Fruit fly (Drosophila melanogaster) whole organism, embryonic: Measurements from ENCODE around the gene CG33773.

Experiments used
- Ada2b ChIP-seq: fragments of 200-800 bp; sonication (Bioruptor generic); IDR thresholded peaks from 2 replicates; pipeline ENCODE4 v1.3.6; 2022; ENCODE audit warnings: missing biosample characterization, missing genetic modification characterization
- Adf1 ChIP-seq: fragments of 200-800 bp; sonication (Bioruptor generic); IDR thresholded peaks from 2 replicates; pipeline ENCODE4 v1.3.6; 2022; ENCODE audit warnings: missing biosample characterization, missing genetic modification characterization
- B-H2 ChIP-seq: fragments of 200-800 bp; sonication (Bioruptor generic); optimal IDR thresholded peaks from 2 replicates; lab custom pipeline; 2018; ENCODE audit warnings: missing biosample characterization, mild to moderate bottlenecking, missing genetic modification characterization
- CG10209 ChIP-seq: fragments of 200-800 bp; sonication (Bioruptor generic); optimal IDR thresholded peaks from 3 replicates; lab custom pipeline; 2017; ENCODE audit warnings: missing biosample characterization, mild to moderate bottlenecking, missing genetic modification characterization, missing genetic modification reagents
- CG10274 ChIP-seq: fragments of 200-800 bp; sonication (Bioruptor generic); optimal IDR thresholded peaks from 3 replicates; lab custom pipeline; 2017; ENCODE audit warnings: missing biosample characterization, mild to moderate bottlenecking, missing genetic modification characterization
- CG10959 ChIP-seq: fragments of 200-800 bp; sonication (Bioruptor generic); IDR thresholded peaks from 2 replicates; pipeline ENCODE4 v1.3.6; 2022; ENCODE audit warnings: missing biosample characterization, missing genetic modification characterization
- CG11695 ChIP-seq: fragments of 200-800 bp; sonication (Bioruptor generic); IDR thresholded peaks from 3 replicates; pipeline ENCODE4 v1.3.6; 2022; ENCODE audit warnings: missing biosample characterization, missing genetic modification characterization
- CG15269 ChIP-seq: fragments of 200-800 bp; sonication (Bioruptor generic); optimal IDR thresholded peaks from 2 replicates; lab custom pipeline; 2018; ENCODE audit warnings: missing biosample characterization, mild to moderate bottlenecking, missing genetic modification characterization, moderate library complexity
- CG1603 ChIP-seq: fragments of 200-800 bp; sonication (Bioruptor generic); optimal IDR thresholded peaks from 2 replicates; lab custom pipeline; 2019; ENCODE audit warnings: missing biosample characterization, mild to moderate bottlenecking, missing genetic modification characterization, moderate library complexity
- CG17385 ChIP-seq: fragments of 200-800 bp; sonication (Bioruptor generic); optimal IDR thresholded peaks from 3 replicates; lab custom pipeline; 2018; ENCODE audit warnings: missing biosample characterization, mild to moderate bottlenecking, missing genetic modification characterization
- CG17829 ChIP-seq: fragments of 200-800 bp; optimal IDR thresholded peaks from 2 replicates; lab custom pipeline; 2019; ENCODE audit warnings: missing biosample characterization, mild to moderate bottlenecking, missing genetic modification characterization, moderate library complexity
- CG18011 ChIP-seq: fragments of 200-800 bp; sonication (Bioruptor generic); optimal IDR thresholded peaks from 2 replicates; lab custom pipeline; 2017; ENCODE audit warnings: missing biosample characterization, missing genetic modification characterization, mild to moderate bottlenecking, moderate library complexity, missing genotype
- CG3065 ChIP-seq: fragments of 200-800 bp; sonication (Bioruptor generic); optimal IDR thresholded peaks from 2 replicates; lab custom pipeline; 2016; ENCODE audit warnings: missing biosample characterization, missing genetic modification characterization
- CG3407 ChIP-seq: fragments of 200-800 bp; sonication (Bioruptor generic); optimal IDR thresholded peaks from 2 replicates; lab custom pipeline; 2018; ENCODE audit warnings: missing biosample characterization, mild to moderate bottlenecking, missing genetic modification characterization
- CG8388 ChIP-seq: fragments of 200-800 bp; sonication (Bioruptor generic); optimal IDR thresholded peaks from 2 replicates; lab custom pipeline; 2019; ENCODE audit warnings: missing biosample characterization, mild to moderate bottlenecking, missing genetic modification characterization, moderate library complexity
- CG8944 ChIP-seq: fragments of 200-800 bp; sonication (Bioruptor generic); optimal IDR thresholded peaks from 3 replicates; lab custom pipeline; 2016; ENCODE audit warnings: missing biosample characterization, missing genetic modification characterization
- CG9215 ChIP-seq: fragments of 200-800 bp; sonication (Bioruptor generic); IDR thresholded peaks from 2 replicates; pipeline ENCODE4 v1.3.6; 2022; ENCODE audit warnings: missing biosample characterization, missing genetic modification characterization
- CG9437 ChIP-seq: fragments of 200-800 bp; sonication (Bioruptor generic); optimal IDR thresholded peaks from 2 replicates; lab custom pipeline; 2018; ENCODE audit warnings: missing biosample characterization, mild to moderate bottlenecking, missing genetic modification characterization
- CG9932 ChIP-seq: fragments of 200-800 bp; sonication (Bioruptor generic); IDR thresholded peaks from 2 replicates; pipeline ENCODE4 v1.3.6; 2022; ENCODE audit warnings: missing biosample characterization, missing genetic modification characterization
- CrebB ChIP-seq: fragments of 200-800 bp; sonication (Bioruptor generic); optimal IDR thresholded peaks from 3 replicates; lab custom pipeline; 2018; ENCODE audit warnings: missing biosample characterization, mild to moderate bottlenecking, missing genetic modification characterization
- H15 ChIP-seq: fragments of 200-800 bp; sonication (Bioruptor generic); IDR thresholded peaks from 3 replicates; pipeline ENCODE4 v1.3.6; 2022; ENCODE audit warnings: missing biosample characterization, missing genetic modification characterization
- HHEX ChIP-seq: fragments of 200-800 bp; sonication (Bioruptor generic); optimal IDR thresholded peaks from 3 replicates; lab custom pipeline; 2017; ENCODE audit warnings: missing biosample characterization, mild to moderate bottlenecking, missing genetic modification characterization, missing genetic modification reagents
- HLH54F ChIP-seq: fragments of 200-800 bp; sonication (Bioruptor generic); optimal IDR thresholded peaks from 3 replicates; lab custom pipeline; 2016; ENCODE audit warnings: missing biosample characterization, missing genetic modification characterization
- Mes4 ChIP-seq: fragments of 200-800 bp; sonication (Bioruptor generic); optimal IDR thresholded peaks from 2 replicates; lab custom pipeline; 2016; ENCODE audit warnings: missing biosample characterization, missing genetic modification characterization
- Nf-YA ChIP-seq: fragments of 200-800 bp; sonication (Bioruptor generic); IDR thresholded peaks from 2 replicates; pipeline ENCODE4 v1.3.6; 2022; ENCODE audit warnings: missing biosample characterization, missing genetic modification characterization
- Oaz ChIP-seq: fragments of 200-800 bp; sonication (Bioruptor generic); IDR thresholded peaks from 2 replicates; pipeline ENCODE4 v1.3.6; 2022; ENCODE audit warnings: missing biosample characterization, missing genetic modification characterization
- Sin3A ChIP-seq: fragments of >200 bp; optimal IDR thresholded peaks from 2 replicates; lab custom pipeline; 2018
- Sry-δ ChIP-seq: fragments of 200-800 bp; sonication (Bioruptor generic); optimal IDR thresholded peaks from 2 replicates; lab custom pipeline; 2016; ENCODE audit warnings: missing biosample characterization, missing genetic modification characterization
- ase ChIP-seq: fragments of 200-800 bp; sonication (Bioruptor generic); IDR thresholded peaks from 3 replicates; pipeline ENCODE4 v1.3.6; 2022; ENCODE audit warnings: missing biosample characterization, missing genetic modification characterization
- az2 ChIP-seq: fragments of 200-800 bp; sonication (Bioruptor generic); optimal IDR thresholded peaks from 3 replicates; lab custom pipeline; 2016; ENCODE audit warnings: missing biosample characterization, missing genetic modification characterization
- bab2 ChIP-seq: fragments of 200-800 bp; sonication (Bioruptor generic); optimal IDR thresholded peaks from 2 replicates; lab custom pipeline; 2016; ENCODE audit warnings: missing biosample characterization, missing genetic modification characterization
- br ChIP-seq: fragments of >200 bp; optimal IDR thresholded peaks from 2 replicates; lab custom pipeline; 2017
- caup ChIP-seq: fragments of 200-800 bp; sonication (Bioruptor generic); optimal IDR thresholded peaks from 3 replicates; lab custom pipeline; 2017; ENCODE audit warnings: missing biosample characterization, mild to moderate bottlenecking, missing genetic modification characterization, moderate library complexity; ENCODE audit not compliant: severe bottlenecking
- crol ChIP-seq: fragments of 200-800 bp; sonication (Bioruptor generic); IDR thresholded peaks from 2 replicates; pipeline ENCODE4 v1.3.6; 2022; ENCODE audit warnings: missing biosample characterization, missing genetic modification characterization
- dan ChIP-seq: fragments of 200-800 bp; sonication (Bioruptor generic); IDR thresholded peaks from 2 replicates; pipeline ENCODE4 v1.3.6; 2022; ENCODE audit warnings: missing biosample characterization, missing genetic modification characterization
- dmrt99B ChIP-seq: fragments of 200-800 bp; sonication (Bioruptor generic); optimal IDR thresholded peaks from 2 replicates; lab custom pipeline; 2018; ENCODE audit warnings: missing biosample characterization, mild to moderate bottlenecking, missing genetic modification characterization, moderate library complexity
- eve ChIP-seq, 2 experiments: fragments of >200 bp; optimal IDR thresholded peaks; 2 replicates each; lab custom pipeline; 2017; ENCODE audit warnings: missing biosample characterization in 2 of 2, missing genetic modification characterization in 2 of 2
- ftz-f1 ChIP-seq: fragments of 200-800 bp; sonication (Bioruptor generic); optimal IDR thresholded peaks from 2 replicates; lab custom pipeline; 2016; ENCODE audit warnings: missing biosample characterization, missing genetic modification characterization
- fu2 ChIP-seq: fragments of 200-800 bp; sonication (Bioruptor generic); optimal IDR thresholded peaks from 2 replicates; lab custom pipeline; 2016; ENCODE audit warnings: missing biosample characterization, missing genetic modification characterization
- hb ChIP-seq: fragments of 200-800 bp; sonication (Bioruptor generic); IDR thresholded peaks from 3 replicates; pipeline ENCODE4 v1.3.6; 2022; ENCODE audit warnings: missing biosample characterization, missing genetic modification characterization; ENCODE audit not compliant: partially characterized antibody
- ken ChIP-seq: fragments of 200-800 bp; sonication (Bioruptor generic); IDR thresholded peaks from 3 replicates; pipeline ENCODE4 v1.3.6; 2022; ENCODE audit warnings: missing biosample characterization, missing genetic modification characterization
- p53 ChIP-seq: fragments of 200-800 bp; sonication (Bioruptor generic); optimal IDR thresholded peaks from 2 replicates; lab custom pipeline; 2016; ENCODE audit warnings: missing biosample characterization, missing genetic modification characterization
- pb ChIP-seq: fragments of 200-800 bp; sonication (Bioruptor generic); optimal IDR thresholded peaks from 3 replicates; lab custom pipeline; 2016; ENCODE audit warnings: missing biosample characterization, missing genetic modification characterization
- ranshi ChIP-seq: fragments of 200-800 bp; sonication (Bioruptor generic); IDR thresholded peaks from 2 replicates; pipeline ENCODE4 v1.3.6; 2022; ENCODE audit warnings: missing biosample characterization, missing genetic modification characterization
- run ChIP-seq: fragments of 200-800 bp; sonication (Bioruptor generic); optimal IDR thresholded peaks from 3 replicates; lab custom pipeline; 2018; ENCODE audit warnings: missing biosample characterization, mild to moderate bottlenecking, missing genetic modification characterization
- sisA ChIP-seq: fragments of 200-800 bp; sonication (Bioruptor generic); IDR thresholded peaks from 2 replicates; pipeline ENCODE4 v1.3.6; 2022; ENCODE audit warnings: missing biosample characterization, missing genetic modification characterization
- sob ChIP-seq: fragments of 200-800 bp; sonication (Bioruptor generic); IDR thresholded peaks from 2 replicates; pipeline ENCODE4 v1.3.6; 2022; ENCODE audit warnings: missing biosample characterization, missing genetic modification characterization
- tup ChIP-seq: fragments of 200-800 bp; sonication (Bioruptor generic); optimal IDR thresholded peaks from 2 replicates; lab custom pipeline; 2016; ENCODE audit warnings: missing biosample characterization, mild to moderate bottlenecking, missing genetic modification characterization, moderate library complexity
- wor ChIP-seq: fragments of 200-800 bp; sonication (Bioruptor generic); IDR thresholded peaks from 2 replicates; pipeline ENCODE4 v1.3.6; 2022; ENCODE audit warnings: missing biosample characterization, missing genetic modification characterization

The CG33773 gene

dm6 chr3R:31059036-31059806 is 24.1 kb downstream of the CG33773 start (continued):
- TF ChIP-seq CG18011 = peak; percentile 55
- peak; percentile 30 for TF ChIP-seq CrebB (tag; lab: Kevin White, UChicago)
- peak; percentile 37 for TF ChIP-seq bab2 (GFP tag; lab: Kevin White, UChicago)
- TF ChIP-seq fu2 (GFP tag; lab: Kevin White, UChicago) = no peak
- no peak for TF ChIP-seq Adf1
- peak; percentile 78 for TF ChIP-seq CG3407 (GFP tag; lab: Kevin White, UChicago)
- TF ChIP-seq hb = no peak
- peak; percentile 80 for TF ChIP-seq caup (GFP tag; lab: Kevin White, UChicago)
- TF ChIP-seq HLH54F = no peak
- peak; percentile 80 for TF ChIP-seq sisA (GFP tag; lab: Robert Waterston, UW)
- peak; percentile 70 for TF ChIP-seq CG17385
- peak; percentile 71 for TF ChIP-seq CG10959
- peak; percentile 80 for TF ChIP-seq az2 (GFP tag; lab: Kevin White, UChicago)
- TF ChIP-seq B-H2 (GFP tag; lab: Kevin White, UChicago) = peak; percentile 17
- TF ChIP-seq pb (GFP tag; lab: Kevin White, UChicago) = no peak
- TF ChIP-seq CG11695 = peak; percentile 84
- TF ChIP-seq br = no peak
- TF ChIP-seq dan (GFP tag; lab: Robert Waterston, UW) = 0 out of 2 replicates have a peak, but pooled peaks have one; percentile 39
- no peak for TF ChIP-seq Oaz (GFP tag; lab: Robert Waterston, UW)
- peak; percentile 78 for TF ChIP-seq CG10209 (GFP tag; lab: Kevin White, UChicago)
- peak; percentile 67 for TF ChIP-seq wor
- TF ChIP-seq CG1603 (tag; lab: Kevin White, UChicago) = peak; percentile 64
- peak; percentile 71 for TF ChIP-seq sob
- TF ChIP-seq run = peak; percentile 73
- TF ChIP-seq H15 = peak; percentile 64; the same call in 2 of the 3 replicates
- TF ChIP-seq Mes4 (GFP tag; lab: Kevin White, UChicago) = no peak

- TF ChIP-seq CG9437 (no peak), CG9215 (no peak), Sry-δ (GFP tag; lab: Kevin White, UChicago) (no peak), tup (peak; percentile 40), Ada2b (GFP tag; lab: Robert Waterston, UW) (peak; percentile 46), Sin3A (no peak), crol (GFP tag; lab: Robert Waterston, UW) (peak; percentile 61), dmrt99B (tag; lab: Kevin White, UChicago) (peak; percentile 44), CG17829 (tag; lab: Kevin White, UChicago) (peak; percentile 4), CG8944 (GFP tag; lab: Kevin White, UChicago) (peak; percentile 31), CG18011 (peak; percentile 2), ken (GFP tag; lab: Robert Waterston, UW) (0 out of 3 replicates have a peak, but pooled peaks have one; percentile 47), ftz-f1 (no peak), ranshi (GFP tag; lab: Robert Waterston, UW) (0 out of 2 replicates have a peak, but pooled peaks have one; percentile 32), CG9932 (peak; percentile 54), CG8388 (GFP tag; lab: Kevin White, UChicago) (peak; percentile 44), pb (GFP tag; lab: Kevin White, UChicago) (no peak), CG3065 (no peak), Nf-YA (GFP tag; lab: Robert Waterston, UW) (no peak), p53 (GFP tag; lab: Kevin White, UChicago) (peak; percentile 41), CG15269 (peak; percentile 42), HHEX (GFP tag; lab: Kevin White, UChicago) (peak; percentile 60), ase (GFP tag; lab: Robert Waterston, UW) (peak; percentile 5; the same call in 1 of the 3 replicates), CG10274 (GFP tag; lab: Kevin White, UChicago) (peak; percentile 10), eve (GFP tag; optimal IDR thresholded peaks at IDR 0.05; lab: Kevin White, UChicago) (peak; percentile 9 to 64)
Observed at dm6 chr3R:31059807-31060707, 24.9 kb downstream of the CG33773 start.
